Fruit fly (Drosophila melanogaster) whole organism, embryonic: ENCODE measurements around the gene mTTF.

Experiments
- Atf3 ChIP-seq: fragments of 200-800 bp; sonication (Bioruptor generic); optimal IDR thresholded peaks from 3 replicates; lab custom pipeline; 2016; ENCODE audit warnings: missing biosample characterization, missing genetic modification characterization
- Blimp-1 ChIP-seq: fragments of 200-800 bp; sonication (Bioruptor generic); optimal IDR thresholded peaks from 3 replicates; lab custom pipeline; 2018; ENCODE audit warnings: missing biosample characterization, missing genetic modification characterization, mild to moderate bottlenecking, moderate library complexity, missing genetic modification reagents
- Bteb2 ChIP-seq: fragments of 200-800 bp; sonication (Bioruptor generic); optimal IDR thresholded peaks from 2 replicates; lab custom pipeline; 2016; ENCODE audit warnings: missing biosample characterization, missing genetic modification characterization
- CG10209 ChIP-seq: fragments of 200-800 bp; sonication (Bioruptor generic); optimal IDR thresholded peaks from 3 replicates; lab custom pipeline; 2017; ENCODE audit warnings: missing biosample characterization, mild to moderate bottlenecking, missing genetic modification characterization, missing genetic modification reagents
- CG11504 ChIP-seq: fragments of 200-800 bp; sonication (Bioruptor generic); optimal IDR thresholded peaks from 3 replicates; lab custom pipeline; 2019; ENCODE audit warnings: missing biosample characterization, mild to moderate bottlenecking, missing genetic modification characterization, moderate library complexity
- CG11695 ChIP-seq: fragments of 200-800 bp; sonication (Bioruptor generic); IDR thresholded peaks from 3 replicates; pipeline ENCODE4 v1.3.6; 2022; ENCODE audit warnings: missing biosample characterization, missing genetic modification characterization
- CG12071 ChIP-seq: fragments of 200-800 bp; sonication (Bioruptor generic); optimal IDR thresholded peaks from 3 replicates; lab custom pipeline; 2018; ENCODE audit warnings: missing biosample characterization, mild to moderate bottlenecking, missing genetic modification characterization
- CG12769 ChIP-seq: fragments of 200-800 bp; sonication (Bioruptor generic); optimal IDR thresholded peaks from 2 replicates; lab custom pipeline; 2019; ENCODE audit warnings: missing biosample characterization, mild to moderate bottlenecking, missing genetic modification characterization, moderate library complexity
- CG13296 ChIP-seq: fragments of 200-800 bp; sonication (Bioruptor generic); optimal IDR thresholded peaks from 3 replicates; lab custom pipeline; 2018; ENCODE audit warnings: missing biosample characterization, mild to moderate bottlenecking, missing genetic modification characterization
- CG13775 ChIP-seq: fragments of 200-800 bp; sonication (Bioruptor generic); optimal IDR thresholded peaks from 3 replicates; lab custom pipeline; 2017; ENCODE audit warnings: missing biosample characterization, mild to moderate bottlenecking, missing genetic modification characterization
- CG13894 ChIP-seq: fragments of 200-800 bp; sonication (Bioruptor generic); optimal IDR thresholded peaks from 3 replicates; lab custom pipeline; 2018; ENCODE audit warnings: missing biosample characterization, mild to moderate bottlenecking, missing genetic modification characterization, moderate library complexity
- CG15269 ChIP-seq: fragments of 200-800 bp; sonication (Bioruptor generic); optimal IDR thresholded peaks from 2 replicates; lab custom pipeline; 2018; ENCODE audit warnings: missing biosample characterization, mild to moderate bottlenecking, missing genetic modification characterization, moderate library complexity
- CG1602 ChIP-seq: fragments of 200-800 bp; sonication (Bioruptor generic); optimal IDR thresholded peaks from 3 replicates; lab custom pipeline; 2016; ENCODE audit warnings: missing biosample characterization, missing genetic modification characterization
- CG1647 ChIP-seq: fragments of 200-800 bp; sonication (Bioruptor generic); optimal IDR thresholded peaks from 3 replicates; lab custom pipeline; 2016; ENCODE audit warnings: missing biosample characterization, missing genetic modification characterization
- CG16813 ChIP-seq: fragments of 200-800 bp; sonication (Bioruptor generic); IDR thresholded peaks from 3 replicates; pipeline ENCODE4 v1.3.6; 2022; ENCODE audit warnings: missing biosample characterization, missing genetic modification characterization; ENCODE audit not compliant: partially characterized antibody
- CG17568 ChIP-seq: fragments of 200-800 bp; sonication (Bioruptor generic); optimal IDR thresholded peaks from 2 replicates; lab custom pipeline; 2018; ENCODE audit warnings: missing biosample characterization, mild to moderate bottlenecking, missing genetic modification characterization, moderate library complexity
- CG18262 ChIP-seq: fragments of 200-800 bp; optimal IDR thresholded peaks from 3 replicates; lab custom pipeline; 2019; ENCODE audit warnings: missing biosample characterization, mild to moderate bottlenecking, missing genetic modification characterization, moderate library complexity
- CG18764 ChIP-seq: fragments of 200-800 bp; sonication (Bioruptor generic); optimal IDR thresholded peaks from 3 replicates; lab custom pipeline; 2016; ENCODE audit warnings: missing biosample characterization, missing genetic modification characterization
- CG4404 ChIP-seq: fragments of 200-800 bp; sonication (Bioruptor generic); IDR thresholded peaks from 2 replicates; pipeline ENCODE4 v1.3.6; 2022; ENCODE audit warnings: missing biosample characterization, missing genetic modification characterization
- CG7786 ChIP-seq: fragments of 200-800 bp; sonication (Bioruptor generic); optimal IDR thresholded peaks from 2 replicates; lab custom pipeline; 2016; ENCODE audit warnings: missing biosample characterization, missing genetic modification characterization
- CG7987 ChIP-seq: fragments of 200-800 bp; sonication (Bioruptor generic); optimal IDR thresholded peaks from 2 replicates; lab custom pipeline; 2018; ENCODE audit warnings: missing biosample characterization, mild to moderate bottlenecking, missing genetic modification characterization, moderate library complexity
- CG8290 ChIP-seq, 3 experiments: fragments of 200-800 bp; sonication (Bioruptor generic); optimal IDR thresholded peaks; 2 replicates each; lab custom pipeline; 2016 to 2019; ENCODE audit warnings: missing biosample characterization in 3 of 3, missing genetic modification characterization in 3 of 3, mild to moderate bottlenecking in 2 of 3, moderate library complexity in 1 of 3
- Dfd ChIP-seq, 2 experiments: fragments of >200 bp; optimal IDR thresholded peaks; 2 replicates each; lab custom pipeline; 2017; ENCODE audit warnings: missing biosample characterization in 2 of 2, missing genetic modification characterization in 2 of 2
- Dip3 ChIP-seq: fragments of 200-800 bp; sonication (Bioruptor generic); optimal IDR thresholded peaks from 3 replicates; lab custom pipeline; 2016; ENCODE audit warnings: missing biosample characterization, missing genetic modification characterization
- H15 ChIP-seq: fragments of 200-800 bp; sonication (Bioruptor generic); IDR thresholded peaks from 3 replicates; pipeline ENCODE4 v1.3.6; 2022; ENCODE audit warnings: missing biosample characterization, missing genetic modification characterization
- Max ChIP-seq: fragments of 200-800 bp; sonication (Bioruptor generic); optimal IDR thresholded peaks from 2 replicates; lab custom pipeline; 2016; ENCODE audit warnings: missing biosample characterization, mild to moderate bottlenecking, missing genetic modification characterization
- Mrtf ChIP-seq: fragments of 200-800 bp; sonication (Bioruptor generic); IDR thresholded peaks from 3 replicates; pipeline ENCODE4 v1.3.6; 2022; ENCODE audit warnings: missing biosample characterization, missing genetic modification characterization
- Rfx ChIP-seq: fragments of 200-800 bp; sonication (Bioruptor generic); IDR thresholded peaks from 2 replicates; pipeline ENCODE4 v1.3.6; 2022; ENCODE audit warnings: missing biosample characterization, missing genetic modification characterization
- Tbp ChIP-seq: fragments of >200 bp; optimal IDR thresholded peaks from 2 replicates; lab custom pipeline; 2018; ENCODE audit warnings: missing biosample characterization, missing genetic modification characterization
- YL-1 ChIP-seq: fragments of 200-800 bp; sonication (Bioruptor generic); optimal IDR thresholded peaks from 3 replicates; lab custom pipeline; 2017; ENCODE audit warnings: missing biosample characterization, mild to moderate bottlenecking, missing genetic modification characterization
- amos ChIP-seq: fragments of 200-800 bp; sonication (Bioruptor generic); IDR thresholded peaks from 2 replicates; pipeline ENCODE4 v1.3.6; 2022; ENCODE audit warnings: missing biosample characterization, missing genetic modification characterization; ENCODE audit not compliant: partially characterized antibody
- ato ChIP-seq: fragments of 200-800 bp; sonication (Bioruptor generic); IDR thresholded peaks from 2 replicates; pipeline ENCODE4 v1.3.6; 2022; ENCODE audit warnings: missing biosample characterization, missing genetic modification characterization; ENCODE audit not compliant: partially characterized antibody
- caup ChIP-seq: fragments of 200-800 bp; sonication (Bioruptor generic); optimal IDR thresholded peaks from 3 replicates; lab custom pipeline; 2017; ENCODE audit warnings: missing biosample characterization, mild to moderate bottlenecking, missing genetic modification characterization, moderate library complexity; ENCODE audit not compliant: severe bottlenecking
- fd96Cb ChIP-seq: fragments of 200-800 bp; sonication (Bioruptor generic); optimal IDR thresholded peaks from 2 replicates; lab custom pipeline; 2018; ENCODE audit warnings: missing biosample characterization, mild to moderate bottlenecking, missing genetic modification characterization, moderate library complexity
- gcm2 ChIP-seq: fragments of 200-800 bp; sonication (Bioruptor generic); optimal IDR thresholded peaks from 2 replicates; lab custom pipeline; 2016; ENCODE audit warnings: missing biosample characterization, missing genetic modification characterization
- grau ChIP-seq: fragments of 200-800 bp; optimal IDR thresholded peaks from 3 replicates; lab custom pipeline; 2019; ENCODE audit warnings: missing biosample characterization, mild to moderate bottlenecking, missing genetic modification characterization, moderate library complexity
- hb ChIP-seq: fragments of 200-800 bp; sonication (Bioruptor generic); IDR thresholded peaks from 3 replicates; pipeline ENCODE4 v1.3.6; 2022; ENCODE audit warnings: missing biosample characterization, missing genetic modification characterization; ENCODE audit not compliant: partially characterized antibody
- klu ChIP-seq: fragments of 200-800 bp; sonication (Bioruptor generic); IDR thresholded peaks from 2 replicates; pipeline ENCODE4 v1.3.6; 2022; ENCODE audit warnings: missing biosample characterization, missing genetic modification characterization
- mld ChIP-seq: fragments of 200-800 bp; sonication (Bioruptor generic); IDR thresholded peaks from 3 replicates; pipeline ENCODE4 v1.3.6; 2022; ENCODE audit warnings: missing biosample characterization, missing genetic modification characterization; ENCODE audit not compliant: partially characterized antibody
- row ChIP-seq: fragments of 200-800 bp; sonication (Bioruptor generic); IDR thresholded peaks from 3 replicates; pipeline ENCODE4 v1.3.6; 2022; ENCODE audit warnings: missing biosample characterization, missing genetic modification characterization
- stc ChIP-seq: fragments of 200-800 bp; sonication (Bioruptor generic); IDR thresholded peaks from 2 replicates; pipeline ENCODE4 v1.3.6; 2022; ENCODE audit warnings: missing biosample characterization, missing genetic modification characterization
- tup ChIP-seq: fragments of 200-800 bp; sonication (Bioruptor generic); optimal IDR thresholded peaks from 2 replicates; lab custom pipeline; 2016; ENCODE audit warnings: missing biosample characterization, mild to moderate bottlenecking, missing genetic modification characterization, moderate library complexity
- vvl ChIP-seq: fragments of 200-800 bp; sonication (Bioruptor generic); IDR thresholded peaks from 2 replicates; pipeline ENCODE4 v1.3.6; 2022; ENCODE audit warnings: missing biosample characterization, missing genetic modification characterization
- wor ChIP-seq: fragments of 200-800 bp; sonication (Bioruptor generic); IDR thresholded peaks from 2 replicates; pipeline ENCODE4 v1.3.6; 2022; ENCODE audit warnings: missing biosample characterization, missing genetic modification characterization
- zen2 ChIP-seq: fragments of 200-800 bp; sonication (Bioruptor generic); IDR thresholded peaks from 3 replicates; pipeline ENCODE4 v1.3.6; 2022; ENCODE audit warnings: missing biosample characterization, missing genetic modification characterization; ENCODE audit not compliant: partially characterized antibody

Gene mTTF

dm6 chr2L:14396263-14396662, 47.7 kb upstream of the mTTF start (continued):
- TF ChIP-seq Rfx (GFP tag; lab: Robert Waterston, UW) = no peak
- TF ChIP-seq CG7987 (GFP tag; lab: Kevin White, UChicago) = no peak
- no peak for TF ChIP-seq klu (GFP tag; lab: Robert Waterston, UW)
- TF ChIP-seq caup = no peak
- TF ChIP-seq CG11504 = no peak
- TF ChIP-seq mld (GFP tag; lab: Robert Waterston, UW) = no peak
- no peak for TF ChIP-seq Max
- TF ChIP-seq YL-1 (GFP tag; lab: Kevin White, UChicago) = no peak
- no peak for TF ChIP-seq zen2 (GFP tag; lab: Robert Waterston, UW)
- TF ChIP-seq CG12769 (tag; lab: Kevin White, UChicago) = no peak
- no peak for TF ChIP-seq Atf3
- TF ChIP-seq CG12071 (GFP tag; lab: Kevin White, UChicago) = peak; percentile 34
- TF ChIP-seq CG1647 (GFP tag; lab: Kevin White, UChicago) = no peak
- no peak for TF ChIP-seq CG7786 (GFP tag; lab: Kevin White, UChicago)
- TF ChIP-seq Blimp-1 (GFP tag; lab: Kevin White, UChicago) = peak; percentile 5
- TF ChIP-seq H15 (GFP tag; lab: Robert Waterston, UW) = no peak
- TF ChIP-seq Bteb2 = no peak
- no peak for TF ChIP-seq hb (GFP tag; lab: Robert Waterston, UW)
- no peak for TF ChIP-seq wor (GFP tag; lab: Robert Waterston, UW)
- no peak for TF ChIP-seq CG4404
- TF ChIP-seq CG13775 (GFP tag; lab: Kevin White, UChicago) = no peak
- no peak for TF ChIP-seq CG10209 (GFP tag; lab: Kevin White, UChicago)
- no peak for TF ChIP-seq CG8290 (GFP tag; optimal IDR thresholded peaks at IDR 0.05; lab: Kevin White, UChicago)
- no peak for TF ChIP-seq CG8290 (tag; optimal IDR thresholded peaks at IDR 0.05; lab: Kevin White, UChicago)
- TF ChIP-seq CG1602 (GFP tag; lab: Kevin White, UChicago) = no peak
- no peak for TF ChIP-seq Dfd (GFP tag; optimal IDR thresholded peaks at IDR 0.05; lab: Kevin White, UChicago)
- TF ChIP-seq tup (GFP tag; lab: Kevin White, UChicago) = no peak
- TF ChIP-seq vvl (GFP tag; lab: Robert Waterston, UW) = peak; percentile 33; the same call in 1 of the 2 replicates
- TF ChIP-seq CG18262 (tag; lab: Kevin White, UChicago) = no peak
- no peak for TF ChIP-seq CG18764
- TF ChIP-seq Dip3 (GFP tag; lab: Kevin White, UChicago) = no peak
- TF ChIP-seq CG16813 (GFP tag; lab: Robert Waterston, UW) = no peak
- TF ChIP-seq grau = no peak
- TF ChIP-seq row (GFP tag; lab: Robert Waterston, UW) = no peak
- TF ChIP-seq Mrtf = no peak
- TF ChIP-seq CG13296 = peak; percentile 2
- no peak for TF ChIP-seq Tbp
- TF ChIP-seq gcm2 (GFP tag; lab: Kevin White, UChicago) = no peak
- TF ChIP-seq amos (GFP tag; lab: Robert Waterston, UW) = no peak
- TF ChIP-seq stc (GFP tag; lab: Robert Waterston, UW) = peak; percentile 26; the same call in 1 of the 2 replicates
- TF ChIP-seq CG15269 (tag; lab: Kevin White, UChicago) = peak; percentile 40
- TF ChIP-seq CG13894 (tag; lab: Kevin White, UChicago) = no peak
- peak; percentile 53 for TF ChIP-seq CG17568
- 0 out of 3 replicates have a peak, but pooled peaks have one; percentile 25 for TF ChIP-seq CG11695 (GFP tag; lab: Robert Waterston, UW)
- TF ChIP-seq fd96Cb = no peak
- no peak for TF ChIP-seq ato (GFP tag; lab: Robert Waterston, UW)
- TF ChIP-seq, all 482 proteins: peak for 44
